ENCODE assay signal across 3 fruit fly cellular contexts in genomic region chrX:1969775-1970574, dm6.
TF ChIP-seq lines count a peak whose summit lies in the region.

No protein-coding gene starts in this region.

- no peak for TF ChIP-seq CTCF in whole organism, embryonic (GFP tag; optimal IDR thresholded peaks at IDR 0.05; lab: Kevin White, UChicago)

TF ChIP-seq in whole organism, embryonic, 481 proteins besides CTCF, POLR2A, EP300 and RAD21 (continues in another document):
- TF ChIP-seq prd (optimal IDR thresholded peaks at IDR 0.05; lab: Kevin White, UChicago): no peak
- no peak for TF ChIP-seq prd (GFP tag; IDR thresholded peaks at IDR 0.05; lab: Robert Waterston, UW)
- no peak for TF ChIP-seq CHES-1-like (GFP tag; optimal IDR thresholded peaks at IDR 0.05; lab: Kevin White, UChicago)
- TF ChIP-seq Blimp-1 (GFP tag; optimal IDR thresholded peaks at IDR 0.05; lab: Kevin White, UChicago): peak; percentile 91
- no peak for TF ChIP-seq Usf (GFP tag; optimal IDR thresholded peaks at IDR 0.05; lab: Kevin White, UChicago)
- peak in 1 of 2 experiments; percentile 70 for TF ChIP-seq Pdp1 (GFP tag; optimal IDR thresholded peaks at IDR 0.05; lab: Kevin White, UChicago)
- TF ChIP-seq CG4854 (GFP tag; optimal IDR thresholded peaks at IDR 0.05; lab: Kevin White, UChicago): no peak
- TF ChIP-seq vvl (GFP tag; IDR thresholded peaks at IDR 0.05; lab: Robert Waterston, UW): 0 out of 2 replicates have a peak, but pooled peaks have one; percentile 5
- no peak for TF ChIP-seq CG14441 (GFP tag; IDR thresholded peaks at IDR 0.05; lab: Robert Waterston, UW)
- TF ChIP-seq Drgx (GFP tag; IDR thresholded peaks at IDR 0.05; lab: Robert Waterston, UW): peak; percentile 66
- no peak for TF ChIP-seq trh (GFP tag; optimal IDR thresholded peaks at IDR 0.05; lab: Kevin White, UChicago)
- no peak for TF ChIP-seq z (GFP tag; IDR thresholded peaks at IDR 0.05; lab: Robert Waterston, UW)
- TF ChIP-seq Meics (GFP tag; optimal IDR thresholded peaks at IDR 0.05; lab: Kevin White, UChicago): no peak
- TF ChIP-seq CG1024 (GFP tag; IDR thresholded peaks at IDR 0.05; lab: Robert Waterston, UW): no peak
- TF ChIP-seq CG10959 (GFP tag; IDR thresholded peaks at IDR 0.05; lab: Robert Waterston, UW): no peak
- TF ChIP-seq cg (GFP tag; optimal IDR thresholded peaks at IDR 0.05; lab: Kevin White, UChicago): no peak
- no peak for TF ChIP-seq Med (GFP tag; lab: Kevin White, UChicago)
- TF ChIP-seq Deaf1 (tag; optimal IDR thresholded peaks at IDR 0.05; lab: Kevin White, UChicago): peak; percentile 77
- no peak for TF ChIP-seq CG13894 (tag; optimal IDR thresholded peaks at IDR 0.05; lab: Kevin White, UChicago)
- TF ChIP-seq Sry-δ (GFP tag; optimal IDR thresholded peaks at IDR 0.05; lab: Kevin White, UChicago): no peak
- no peak for TF ChIP-seq CG1647 (GFP tag; optimal IDR thresholded peaks at IDR 0.05; lab: Kevin White, UChicago)
- TF ChIP-seq NC2β (GFP tag; optimal IDR thresholded peaks at IDR 0.05; lab: Kevin White, UChicago): no peak
- no peak for TF ChIP-seq CG12391 (tag; optimal IDR thresholded peaks at IDR 0.05; lab: Kevin White, UChicago)
- TF ChIP-seq sr (GFP tag; IDR thresholded peaks at IDR 0.05; lab: Robert Waterston, UW): no peak
- TF ChIP-seq CG9876 (GFP tag; optimal IDR thresholded peaks at IDR 0.05; lab: Kevin White, UChicago): no peak
- TF ChIP-seq Nf-YB (GFP tag; optimal IDR thresholded peaks at IDR 0.05; lab: Kevin White, UChicago): no peak
- no peak for TF ChIP-seq Xrp1 (GFP tag; IDR thresholded peaks at IDR 0.05; lab: Robert Waterston, UW)
- TF ChIP-seq pros (GFP tag; optimal IDR thresholded peaks at IDR 0.05; lab: Kevin White, UChicago): peak; percentile 18
- no peak for TF ChIP-seq CG12942 (GFP tag; optimal IDR thresholded peaks at IDR 0.05; lab: Kevin White, UChicago)
- no peak for TF ChIP-seq CG14710 (tag; optimal IDR thresholded peaks at IDR 0.05; lab: Kevin White, UChicago)
- TF ChIP-seq CG7963 (GFP tag; IDR thresholded peaks at IDR 0.05; lab: Robert Waterston, UW; ENCODE audit: partially characterized antibody): no peak
- no peak for TF ChIP-seq CG17568 (GFP tag; optimal IDR thresholded peaks at IDR 0.05; lab: Kevin White, UChicago)

TF ChIP-seq in whole organism, prepupa, 60 proteins besides CTCF, POLR2A, EP300 and RAD21:
- no peak for TF ChIP-seq CG10631 (GFP tag; optimal IDR thresholded peaks at IDR 0.05; lab: Kevin White, UChicago)
- no peak for TF ChIP-seq CG34406 (GFP tag; optimal IDR thresholded peaks at IDR 0.05; lab: Kevin White, UChicago)
- TF ChIP-seq svp (GFP tag; lab: Kevin White, UChicago): peak; percentile 18
- no peak for TF ChIP-seq CG31627 (GFP tag; optimal IDR thresholded peaks at IDR 0.05; lab: Kevin White, UChicago)
- no peak for TF ChIP-seq fkh (GFP tag; optimal IDR thresholded peaks at IDR 0.05; lab: Kevin White, UChicago)
- TF ChIP-seq CG8319 (GFP tag; optimal IDR thresholded peaks at IDR 0.05; lab: Kevin White, UChicago): no peak
- TF ChIP-seq fd85E (GFP tag; optimal IDR thresholded peaks at IDR 0.05; lab: Kevin White, UChicago): no peak
- TF ChIP-seq net (GFP tag; optimal IDR thresholded peaks at IDR 0.05; lab: Kevin White, UChicago): peak; percentile 21
- TF ChIP-seq CG11294 (GFP tag; IDR thresholded peaks at IDR 0.05; lab: Robert Waterston, UW): no peak; the same call in 1 of the 2 replicates
- no peak for TF ChIP-seq CG6792 (GFP tag; optimal IDR thresholded peaks at IDR 0.05; lab: Kevin White, UChicago)
- TF ChIP-seq CG6163 (GFP tag; IDR thresholded peaks at IDR 0.05; lab: Robert Waterston, UW): 0 out of 3 replicates have a peak, but pooled peaks have one; percentile 16
- TF ChIP-seq CG3919 (GFP tag; optimal IDR thresholded peaks at IDR 0.05; lab: Kevin White, UChicago): peak; percentile 18
- no peak for TF ChIP-seq dsx (GFP tag; optimal IDR thresholded peaks at IDR 0.05; lab: Kevin White, UChicago; ENCODE audit: poor library complexity, severe bottlenecking)
- TF ChIP-seq OdsH (GFP tag; optimal IDR thresholded peaks at IDR 0.05; lab: Kevin White, UChicago): peak; percentile 39
- TF ChIP-seq pdm3 (GFP tag; optimal IDR thresholded peaks at IDR 0.05; lab: Kevin White, UChicago): peak; percentile 48
- no peak for TF ChIP-seq esn (GFP tag; optimal IDR thresholded peaks at IDR 0.05; lab: Kevin White, UChicago)
- peak; percentile 71 for TF ChIP-seq CG15336 (GFP tag; IDR thresholded peaks at IDR 0.05; lab: Robert Waterston, UW)
- no peak for TF ChIP-seq CG9139 (GFP tag; optimal IDR thresholded peaks at IDR 0.05; lab: Kevin White, UChicago)
- no peak for TF ChIP-seq salr (GFP tag; optimal IDR thresholded peaks at IDR 0.05; lab: Kevin White, UChicago)
- peak; percentile 70 for TF ChIP-seq CG8119 (GFP tag; IDR thresholded peaks at IDR 0.05; lab: Robert Waterston, UW)
- TF ChIP-seq topi (GFP tag; optimal IDR thresholded peaks at IDR 0.05; lab: Kevin White, UChicago): no peak
- peak; percentile 55 for TF ChIP-seq Eip78C (GFP tag; lab: Kevin White, UChicago)
- TF ChIP-seq CG11902 (GFP tag; optimal IDR thresholded peaks at IDR 0.05; lab: Kevin White, UChicago): no peak
- no peak for TF ChIP-seq Blimp-1 (GFP tag; optimal IDR thresholded peaks at IDR 0.05; lab: Kevin White, UChicago)
- peak; percentile 65 for TF ChIP-seq CG6276 (GFP tag; optimal IDR thresholded peaks at IDR 0.05; lab: Kevin White, UChicago)
- TF ChIP-seq CG4318 (GFP tag; optimal IDR thresholded peaks at IDR 0.05; lab: Kevin White, UChicago): no peak
- TF ChIP-seq CG32006 (GFP tag; optimal IDR thresholded peaks at IDR 0.05; lab: Kevin White, UChicago): peak; percentile 43
- peak; percentile 5 for TF ChIP-seq dac (GFP tag; optimal IDR thresholded peaks at IDR 0.05; lab: Kevin White, UChicago)
- peak; percentile 75 for TF ChIP-seq eg (GFP tag; IDR thresholded peaks at IDR 0.05; lab: Robert Waterston, UW)
- no peak for TF ChIP-seq fd59A (GFP tag; optimal IDR thresholded peaks at IDR 0.05; lab: Kevin White, UChicago)
- TF ChIP-seq Hr4 (GFP tag; optimal IDR thresholded peaks at IDR 0.05; lab: Kevin White, UChicago): peak; percentile 59

TF ChIP-seq in whole organism, pupa, 21 proteins besides CTCF, POLR2A, EP300 and RAD21:
- TF ChIP-seq Snoo (tag; optimal IDR thresholded peaks at IDR 0.05; lab: Kevin White, UChicago): no peak
- peak; percentile 14 for TF ChIP-seq CG14655 (GFP tag; optimal IDR thresholded peaks at IDR 0.05; lab: Kevin White, UChicago)
- TF ChIP-seq D1 (tag; optimal IDR thresholded peaks at IDR 0.05; lab: Kevin White, UChicago): no peak
- peak; percentile 47; the same call in 2 of the 3 replicates for TF ChIP-seq fd96Ca (GFP tag; IDR thresholded peaks at IDR 0.05; lab: Robert Waterston, UW)
- TF ChIP-seq CG4496 (GFP tag; IDR thresholded peaks at IDR 0.05; lab: Robert Waterston, UW): peak; percentile 51; the same call in 1 of the 3 replicates
- TF ChIP-seq CG13204 (GFP tag; optimal IDR thresholded peaks at IDR 0.05; lab: Kevin White, UChicago): no peak
- TF ChIP-seq CG12605 (GFP tag; IDR thresholded peaks at IDR 0.05; lab: Robert Waterston, UW): no peak
- TF ChIP-seq CG9948 (tag; optimal IDR thresholded peaks at IDR 0.05; lab: Kevin White, UChicago): no peak
- TF ChIP-seq rn (GFP tag; IDR thresholded peaks at IDR 0.05; lab: Robert Waterston, UW): 0 out of 2 replicates have a peak, but pooled peaks have one; percentile 11
- peak; percentile 15 for TF ChIP-seq CG8301 (tag; optimal IDR thresholded peaks at IDR 0.05; lab: Kevin White, UChicago)
- TF ChIP-seq CG34367 (tag; optimal IDR thresholded peaks at IDR 0.05; lab: Kevin White, UChicago): no peak
- no peak for TF ChIP-seq Pif1A (GFP tag; optimal IDR thresholded peaks at IDR 0.05; lab: Kevin White, UChicago)
- no peak for TF ChIP-seq CG8159 (tag; optimal IDR thresholded peaks at IDR 0.05; lab: Kevin White, UChicago)
- TF ChIP-seq CG32121 (GFP tag; IDR thresholded peaks at IDR 0.05; lab: Robert Waterston, UW): peak; percentile 80
- peak; percentile 70 for TF ChIP-seq Ets98B (GFP tag; IDR thresholded peaks at IDR 0.05; lab: Robert Waterston, UW)

Comparison
In these comparisons a context has a peak if more than half of its experiments do, and no peak if none do; other contexts are left out.
1. Of the 7 proteins assayed by ChIP-seq in both whole organism, embryonic and whole organism, prepupa: peak only in whole organism, embryonic: Blimp-1; only in whole organism, prepupa: none; in both: none; in neither: 6.